Fruit fly (Drosophila melanogaster) whole organism, embryonic: ENCODE data around the gene Jhbp11.
A peak's percentile ranks its signal among the peaks of the same experiment; 100 is the strongest.

Experiments
- Bteb2 ChIP-seq: fragments of 200-800 bp; sonication (Bioruptor generic); optimal IDR thresholded peaks from 2 replicates; lab custom pipeline; 2016; ENCODE audit warnings: missing biosample characterization, missing genetic modification characterization
- CG10321 ChIP-seq: fragments of 200-800 bp; sonication (Bioruptor generic); IDR thresholded peaks from 2 replicates; pipeline ENCODE4 v1.3.6; 2022; ENCODE audit warnings: missing biosample characterization, missing genetic modification characterization
- CG10543 ChIP-seq: fragments of 200-800 bp; sonication (Bioruptor generic); optimal IDR thresholded peaks from 3 replicates; lab custom pipeline; 2017; ENCODE audit warnings: missing biosample characterization, mild to moderate bottlenecking, missing genetic modification characterization, moderate library complexity
- CG10959 ChIP-seq: fragments of 200-800 bp; sonication (Bioruptor generic); IDR thresholded peaks from 2 replicates; pipeline ENCODE4 v1.3.6; 2022; ENCODE audit warnings: missing biosample characterization, missing genetic modification characterization
- CG11247 ChIP-seq: fragments of 200-800 bp; sonication (Bioruptor generic); IDR thresholded peaks from 2 replicates; pipeline ENCODE4 v1.3.6; 2022; ENCODE audit warnings: missing biosample characterization, missing genetic modification characterization
- CG12071 ChIP-seq: fragments of 200-800 bp; sonication (Bioruptor generic); optimal IDR thresholded peaks from 3 replicates; lab custom pipeline; 2018; ENCODE audit warnings: missing biosample characterization, mild to moderate bottlenecking, missing genetic modification characterization
- CG15269 ChIP-seq: fragments of 200-800 bp; sonication (Bioruptor generic); optimal IDR thresholded peaks from 2 replicates; lab custom pipeline; 2018; ENCODE audit warnings: missing biosample characterization, mild to moderate bottlenecking, missing genetic modification characterization, moderate library complexity
- CG17328 ChIP-seq: fragments of 200-800 bp; sonication (Bioruptor generic); IDR thresholded peaks from 2 replicates; pipeline ENCODE4 v1.3.6; 2022; ENCODE audit warnings: missing biosample characterization, missing genetic modification characterization
- CG17361 ChIP-seq: fragments of 200-800 bp; sonication (Bioruptor generic); IDR thresholded peaks from 3 replicates; pipeline ENCODE4 v1.3.6; 2022; ENCODE audit warnings: missing biosample characterization, missing genetic modification characterization
- CG17385 ChIP-seq: fragments of 200-800 bp; sonication (Bioruptor generic); optimal IDR thresholded peaks from 3 replicates; lab custom pipeline; 2018; ENCODE audit warnings: missing biosample characterization, mild to moderate bottlenecking, missing genetic modification characterization
- CG17829 ChIP-seq: fragments of 200-800 bp; optimal IDR thresholded peaks from 2 replicates; lab custom pipeline; 2019; ENCODE audit warnings: missing biosample characterization, mild to moderate bottlenecking, missing genetic modification characterization, moderate library complexity
- CG1792 ChIP-seq: fragments of 200-800 bp; sonication (Bioruptor generic); optimal IDR thresholded peaks from 2 replicates; lab custom pipeline; 2016; ENCODE audit warnings: missing biosample characterization, missing genetic modification characterization
- CG31224 ChIP-seq: fragments of 200-800 bp; sonication (Bioruptor generic); IDR thresholded peaks from 2 replicates; pipeline ENCODE4 v1.3.6; 2022; ENCODE audit warnings: missing biosample characterization, missing genetic modification characterization
- CG32772 ChIP-seq: fragments of 200-800 bp; sonication (Bioruptor generic); IDR thresholded peaks from 2 replicates; pipeline ENCODE4 v1.3.6; 2022; ENCODE audit warnings: missing biosample characterization, missing genetic modification characterization
- CG4360 ChIP-seq: fragments of 200-800 bp; sonication (Bioruptor generic); IDR thresholded peaks from 2 replicates; pipeline ENCODE4 v1.3.6; 2022; ENCODE audit warnings: missing biosample characterization, missing genetic modification characterization
- CG4617 ChIP-seq: fragments of 200-800 bp; sonication (Bioruptor generic); optimal IDR thresholded peaks from 3 replicates; lab custom pipeline; 2016; ENCODE audit warnings: missing biosample characterization, missing genetic modification characterization, borderline replicate concordance
- CG5180 ChIP-seq: fragments of 200-800 bp; sonication (Bioruptor generic); optimal IDR thresholded peaks from 3 replicates; lab custom pipeline; 2017; ENCODE audit warnings: missing biosample characterization, missing genetic modification characterization, mild to moderate bottlenecking, moderate library complexity, missing genetic modification reagents
- CG6254 ChIP-seq: fragments of 200-800 bp; sonication (Bioruptor generic); optimal IDR thresholded peaks from 3 replicates; lab custom pipeline; 2017; ENCODE audit warnings: mild to moderate bottlenecking, missing biosample characterization, missing genetic modification reagents, missing genetic modification characterization
- CG6813 ChIP-seq: fragments of 200-800 bp; sonication (Bioruptor generic); optimal IDR thresholded peaks from 2 replicates; lab custom pipeline; 2017; ENCODE audit warnings: missing biosample characterization, missing genetic modification characterization, mild to moderate bottlenecking, moderate library complexity, missing genetic modification reagents
- CG8924 ChIP-seq: fragments of 200-800 bp; optimal IDR thresholded peaks from 3 replicates; lab custom pipeline; 2019; ENCODE audit warnings: missing biosample characterization, mild to moderate bottlenecking, missing genetic modification characterization, moderate library complexity
- Dip3 ChIP-seq: fragments of 200-800 bp; sonication (Bioruptor generic); optimal IDR thresholded peaks from 3 replicates; lab custom pipeline; 2016; ENCODE audit warnings: missing biosample characterization, missing genetic modification characterization
- E2f1 ChIP-seq: fragments of 200-800 bp; sonication (Bioruptor generic); IDR thresholded peaks from 2 replicates; pipeline ENCODE4 v1.3.6; 2022; ENCODE audit warnings: missing biosample characterization, missing genetic modification characterization
- HHEX ChIP-seq: fragments of 200-800 bp; sonication (Bioruptor generic); optimal IDR thresholded peaks from 3 replicates; lab custom pipeline; 2017; ENCODE audit warnings: missing biosample characterization, mild to moderate bottlenecking, missing genetic modification characterization, missing genetic modification reagents
- Hsf ChIP-seq: fragments of 200-800 bp; sonication (Bioruptor generic); optimal IDR thresholded peaks from 3 replicates; lab custom pipeline; 2016; ENCODE audit warnings: missing biosample characterization, missing genetic modification characterization
- NFAT ChIP-seq: fragments of 200-800 bp; sonication (Bioruptor generic); IDR thresholded peaks from 2 replicates; pipeline ENCODE4 v1.3.6; 2022; ENCODE audit warnings: missing biosample characterization, missing genetic modification characterization
- ab ChIP-seq: fragments of 200-800 bp; sonication (Bioruptor generic); optimal IDR thresholded peaks from 2 replicates; lab custom pipeline; 2016; ENCODE audit warnings: missing biosample characterization, missing genetic modification characterization
- bab2 ChIP-seq: fragments of 200-800 bp; sonication (Bioruptor generic); optimal IDR thresholded peaks from 2 replicates; lab custom pipeline; 2016; ENCODE audit warnings: missing biosample characterization, missing genetic modification characterization
- bbx ChIP-seq: fragments of 200-800 bp; sonication (Bioruptor generic); IDR thresholded peaks from 2 replicates; pipeline ENCODE4 v1.3.6; 2022; ENCODE audit warnings: missing biosample characterization, missing genetic modification characterization; ENCODE audit not compliant: partially characterized antibody
- cas ChIP-seq: fragments of 200-800 bp; sonication (Bioruptor generic); IDR thresholded peaks from 2 replicates; pipeline ENCODE4 v1.3.6; 2022; ENCODE audit warnings: missing biosample characterization, missing genetic modification characterization
- crp ChIP-seq, 2 experiments: fragments of 200-800 bp; sonication (Bioruptor generic); optimal IDR thresholded peaks; 2 replicates in 1 of 2; 3 replicates in 1 of 2; lab custom pipeline; 2017; ENCODE audit warnings: missing biosample characterization in 2 of 2, missing genetic modification characterization in 2 of 2, mild to moderate bottlenecking in 1 of 2, moderate library complexity in 1 of 2
- dm ChIP-seq: fragments of 200-800 bp; sonication (Bioruptor generic); optimal IDR thresholded peaks from 3 replicates; lab custom pipeline; 2016; ENCODE audit warnings: missing biosample characterization, missing genetic modification characterization
- esg ChIP-seq: fragments of 200-800 bp; sonication (Bioruptor generic); conservative IDR thresholded peaks from 2 replicates; pipeline ENCODE4 v1.3.6; 2022; ENCODE audit warnings: missing biosample characterization, missing genetic modification characterization
- fru ChIP-seq: fragments of >200 bp; optimal IDR thresholded peaks from 2 replicates; lab custom pipeline; 2017
- gcm ChIP-seq: fragments of 200-800 bp; sonication (Bioruptor generic); optimal IDR thresholded peaks from 2 replicates; lab custom pipeline; 2019; ENCODE audit warnings: missing biosample characterization, mild to moderate bottlenecking, missing genetic modification characterization, moderate library complexity
- gcm2 ChIP-seq: fragments of 200-800 bp; sonication (Bioruptor generic); optimal IDR thresholded peaks from 2 replicates; lab custom pipeline; 2016; ENCODE audit warnings: missing biosample characterization, missing genetic modification characterization
- gsb-n ChIP-seq: fragments of 200-800 bp; sonication (Bioruptor generic); optimal IDR thresholded peaks from 3 replicates; lab custom pipeline; 2018; ENCODE audit warnings: missing biosample characterization, mild to moderate bottlenecking, missing genetic modification characterization
- hkb ChIP-seq, 2 experiments: fragments of 200-800 bp in 1 of 2; fragments of >200 bp in 1 of 2; sonication (Bioruptor generic) in 1 of 2; IDR thresholded peaks in 1 of 2; optimal IDR thresholded peaks in 1 of 2; 2 replicates each; pipeline versions ENCODE4 v1.3.6 to Lab custom; 2017 to 2022; ENCODE audit warnings: missing biosample characterization in 1 of 2, missing genetic modification characterization in 1 of 2
- inv ChIP-seq: fragments of 200-800 bp; sonication (Bioruptor generic); IDR thresholded peaks from 2 replicates; pipeline ENCODE4 v1.3.6; 2022; ENCODE audit warnings: missing biosample characterization, missing genetic modification characterization; ENCODE audit not compliant: partially characterized antibody
- ken ChIP-seq: fragments of 200-800 bp; sonication (Bioruptor generic); IDR thresholded peaks from 3 replicates; pipeline ENCODE4 v1.3.6; 2022; ENCODE audit warnings: missing biosample characterization, missing genetic modification characterization
- lov ChIP-seq, 2 experiments: fragments of 200-800 bp in 1 of 2; fragments of >200 bp in 1 of 2; sonication (Bioruptor generic) in 1 of 2; IDR thresholded peaks in 1 of 2; optimal IDR thresholded peaks in 1 of 2; 2 replicates in 1 of 2; 3 replicates in 1 of 2; pipeline versions ENCODE4 v1.3.6 to Lab custom; 2017 to 2022; ENCODE audit warnings: missing biosample characterization in 1 of 2, missing genetic modification characterization in 1 of 2
- nom ChIP-seq: fragments of 200-800 bp; sonication (Bioruptor generic); optimal IDR thresholded peaks from 2 replicates; lab custom pipeline; 2017; ENCODE audit warnings: missing biosample characterization, missing genetic modification characterization, mild to moderate bottlenecking, moderate library complexity, missing genetic modification reagents
- pita ChIP-seq: fragments of 200-800 bp; sonication (Bioruptor generic); optimal IDR thresholded peaks from 2 replicates; lab custom pipeline; 2017; ENCODE audit warnings: missing biosample characterization, mild to moderate bottlenecking, missing genetic modification characterization
- repo ChIP-seq: fragments of 200-800 bp; sonication (Bioruptor generic); optimal IDR thresholded peaks from 2 replicates; lab custom pipeline; 2016; ENCODE audit warnings: missing biosample characterization, missing genetic modification characterization
- sc ChIP-seq, 3 experiments: fragments of >200 bp in 2 of 3; fragments of 200-800 bp in 1 of 3; sonication (Bioruptor generic) in 1 of 3; optimal IDR thresholded peaks; 2 replicates in 2 of 3; 3 replicates in 1 of 3; lab custom pipeline; 2017; ENCODE audit warnings: mild to moderate bottlenecking in 1 of 3, missing biosample characterization in 1 of 3, missing genetic modification characterization in 1 of 3, missing genetic modification reagents in 1 of 3
- tll ChIP-seq, 2 experiments: fragments of 200-800 bp in 1 of 2; fragments of >200 bp in 1 of 2; sonication (Bioruptor generic) in 1 of 2; optimal IDR thresholded peaks; 2 replicates each; lab custom pipeline; 2017 to 2019; ENCODE audit warnings: missing biosample characterization in 2 of 2, missing genetic modification characterization in 2 of 2, mild to moderate bottlenecking in 1 of 2, moderate library complexity in 1 of 2

Gene Jhbp11

DNA sequence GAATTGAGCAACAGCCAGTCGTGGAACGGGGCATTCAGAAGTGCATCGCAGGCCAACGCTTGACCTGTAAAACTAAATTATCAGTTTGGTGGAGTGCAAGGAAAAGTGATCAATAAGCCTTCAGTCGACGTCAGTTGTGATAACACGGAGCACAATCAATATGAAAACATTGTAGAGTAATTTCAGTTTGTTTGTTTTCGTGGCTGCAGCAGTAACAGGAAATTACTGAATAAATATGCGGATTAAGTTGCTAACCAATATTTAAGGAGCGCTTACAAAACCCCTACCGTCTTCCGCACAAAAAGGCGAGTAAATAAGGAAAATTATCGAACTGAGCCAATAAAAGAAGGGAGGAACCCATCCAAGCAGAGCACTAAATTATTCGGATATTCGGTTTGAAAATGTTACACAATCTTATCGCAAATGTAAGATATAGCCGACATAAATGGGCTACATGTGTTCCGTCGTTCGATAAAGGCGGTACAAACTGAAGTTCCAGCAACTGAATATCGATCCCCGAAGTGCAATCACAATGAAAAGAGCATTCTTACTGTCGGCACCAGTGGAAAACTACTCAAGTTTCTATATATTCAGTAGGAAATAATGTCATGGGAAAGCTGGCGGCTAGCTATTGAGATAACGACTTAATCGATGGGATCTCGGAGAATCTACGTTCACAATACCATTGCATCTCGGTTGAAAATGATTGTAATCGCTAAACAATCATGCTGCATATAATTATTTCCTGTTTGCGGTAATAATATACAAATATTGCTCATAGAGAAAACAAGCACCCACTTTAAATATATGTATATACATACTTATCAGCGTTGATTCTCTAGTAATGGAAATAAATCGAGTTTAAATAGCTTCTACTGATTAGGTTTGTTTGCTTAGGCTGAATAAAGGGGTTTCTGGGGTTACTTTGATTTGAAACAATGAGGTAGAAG lies 34.9 kb downstream of the Jhbp11 start (continued):
- TF ChIP-seq HHEX (GFP tag; lab: Kevin White, UChicago) (peak; percentile 69), NFAT (GFP tag; lab: Robert Waterston, UW) (no peak), dm (GFP tag; lab: Kevin White, UChicago) (peak; percentile 44), CG17361 (peak; percentile 65; the same call in 2 of the 3 replicates), lov (optimal IDR thresholded peaks at IDR 0.05; lab: Kevin White, UChicago) (no peak), lov (GFP tag; IDR thresholded peaks at IDR 0.05; lab: Robert Waterston, UW) (peak; percentile 70; the same call in 1 of the 3 replicates), gcm (GFP tag; lab: Kevin White, UChicago) (peak; percentile 53), esg (GFP tag; lab: Robert Waterston, UW) (no peak), CG10321 (GFP tag; lab: Robert Waterston, UW) (0 out of 2 replicates have a peak, but pooled peaks have one; percentile 12), sc (optimal IDR thresholded peaks at IDR 0.05; lab: Kevin White, UChicago) (no peak), sc (GFP tag; optimal IDR thresholded peaks at IDR 0.05; lab: Kevin White, UChicago) (peak; percentile 75), CG15269 (tag; lab: Kevin White, UChicago) (peak; percentile 46), CG6813 (peak; percentile 88), fru (no peak), crp (GFP tag; optimal IDR thresholded peaks at IDR 0.05; lab: Kevin White, UChicago) (peak in 1 of 2 experiments; percentile 9), CG17328 (GFP tag; lab: Robert Waterston, UW) (peak; percentile 68), CG10543 (GFP tag; lab: Kevin White, UChicago) (peak; percentile 33), inv (GFP tag; lab: Robert Waterston, UW) (no peak), CG6254 (GFP tag; lab: Kevin White, UChicago) (peak; percentile 54), CG12071 (GFP tag; lab: Kevin White, UChicago) (peak; percentile 69), ken (GFP tag; lab: Robert Waterston, UW) (no peak; the same call in 2 of the 3 replicates), Hsf (peak; percentile 60), bbx (GFP tag; lab: Robert Waterston, UW) (no peak), bab2 (peak; percentile 70), CG32772 (0 out of 2 replicates have a peak, but pooled peaks have one; percentile 32), CG10959 (peak; percentile 50; the same call in 1 of the 2 replicates), CG8924 (tag; lab: Kevin White, UChicago) (peak; percentile 72), pita (GFP tag; lab: Kevin White, UChicago) (no peak), tll (GFP tag; optimal IDR thresholded peaks at IDR 0.05; lab: Kevin White, UChicago) (peak in 1 of 2 experiments; percentile 42), CG1792 (GFP tag; lab: Kevin White, UChicago) (peak; percentile 74), ab (GFP tag; lab: Kevin White, UChicago) (no peak), CG4360 (GFP tag; lab: Robert Waterston, UW) (peak; percentile 60), hkb (optimal IDR thresholded peaks at IDR 0.05; lab: Kevin White, UChicago) (no peak), hkb (GFP tag; IDR thresholded peaks at IDR 0.05; lab: Robert Waterston, UW) (peak; percentile 61; the same call in 1 of the 2 replicates), CG31224 (GFP tag; lab: Robert Waterston, UW) (no peak), repo (GFP tag; lab: Kevin White, UChicago) (peak; percentile 47), nom (GFP tag; lab: Kevin White, UChicago) (peak; percentile 59), Dip3 (GFP tag; lab: Kevin White, UChicago) (no peak), gsb-n (tag; lab: Kevin White, UChicago) (peak; percentile 86), CG5180 (GFP tag; lab: Kevin White, UChicago) (peak; percentile 69), CG17829 (peak; percentile 33), E2f1 (peak; percentile 53; the same call in 1 of the 2 replicates), gcm2 (GFP tag; lab: Kevin White, UChicago) (no peak), cas (GFP tag; lab: Robert Waterston, UW) (no peak), CG17385 (GFP tag; lab: Kevin White, UChicago) (peak; percentile 54), CG11247 (GFP tag; lab: Robert Waterston, UW) (peak; percentile 37; the same call in 1 of the 2 replicates), CG4617 (no peak), Bteb2 (peak; percentile 58)
